Worm (Caenorhabditis elegans): ENCODE measurements around the gene Y46G5A.7.

The Y46G5A.7 gene

DNA sequence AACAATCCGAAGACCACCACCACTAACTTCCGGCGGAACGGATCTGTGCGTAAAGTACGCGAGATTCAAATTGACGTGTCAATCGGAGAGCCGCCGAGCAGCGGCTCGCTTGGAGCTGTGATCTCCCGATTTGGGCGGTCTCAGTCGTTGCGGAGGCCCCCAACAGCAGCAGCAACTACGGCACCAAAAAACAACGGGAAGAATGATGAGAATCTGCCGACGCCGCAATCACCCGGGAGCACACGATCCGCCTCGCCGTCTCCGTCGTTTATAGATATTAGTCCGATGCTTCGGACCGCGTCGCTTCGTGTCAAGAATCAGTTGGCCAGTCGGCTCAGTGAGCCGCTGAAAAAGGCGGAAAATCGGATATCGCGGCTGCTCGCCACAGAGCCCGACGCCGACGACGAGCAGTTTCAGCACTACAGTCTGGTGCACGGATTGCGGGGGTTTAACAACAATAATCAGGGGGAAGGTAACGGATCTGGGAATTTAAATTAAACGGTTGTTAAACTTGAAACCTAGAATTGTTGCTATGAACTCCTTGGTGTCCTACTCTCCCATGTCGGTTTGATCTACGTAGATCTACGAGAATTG, 40.3 kb downstream of the Y46G5A.7 start:
- TF ChIP-seq efl-3 (GFP tag; optimal IDR thresholded peaks at IDR 0.05) = no peak
- TF ChIP-seq elt-3 (tag; optimal IDR thresholded peaks at IDR 0.05) = no peak
- no peak for TF ChIP-seq egl-13 (tag; optimal IDR thresholded peaks at IDR 0.05)
- no peak for TF ChIP-seq snpc-4 (tag; optimal IDR thresholded peaks at IDR 0.05)
- TF ChIP-seq jun-1 (tag; optimal IDR thresholded peaks at IDR 0.05) = no peak
- TF ChIP-seq mep-1 (tag; optimal IDR thresholded peaks at IDR 0.05) = no peak

ce11 chrII:12711490-12711889, 44.6 kb downstream of the Y46G5A.7 start:
- no peak for TF ChIP-seq pqm-1 (tag; optimal IDR thresholded peaks at IDR 0.05)
- TF ChIP-seq C04F5.9 (tag; optimal IDR thresholded peaks at IDR 0.05) = no peak
- TF ChIP-seq fos-1 (tag; optimal IDR thresholded peaks at IDR 0.05) = no peak
- TF ChIP-seq mdl-1 (tag; optimal IDR thresholded peaks at IDR 0.05) = no peak
- TF ChIP-seq lin-14 (GFP tag; optimal IDR thresholded peaks at IDR 0.05) = peak; percentile 52
- TF ChIP-seq dsc-1 (tag; optimal IDR thresholded peaks at IDR 0.05) = peak; percentile 50
- no peak for TF ChIP-seq lin-15B (tag; optimal IDR thresholded peaks at IDR 0.05)
- no peak for TF ChIP-seq tbx-2 (tag; optimal IDR thresholded peaks at IDR 0.05)
- no peak for TF ChIP-seq aly-2 (tag; optimal IDR thresholded peaks at IDR 0.05)
- no peak for TF ChIP-seq aha-1 (tag; optimal IDR thresholded peaks at IDR 0.05)
- no peak for TF ChIP-seq sptf-1 (tag; optimal IDR thresholded peaks at IDR 0.05)
- TF ChIP-seq unc-30 (tag; optimal IDR thresholded peaks at IDR 0.05) = no peak
